Fruit fly (Drosophila melanogaster): ENCODE results near the gene Tsp.

Gene Tsp

dm6 chr2L:6693794-6694254 is 15.1 kb downstream of the Tsp start:
- TF ChIP-seq CG1603 (tag; optimal IDR thresholded peaks at IDR 0.05) = peak; percentile 5
- TF ChIP-seq cwo (GFP tag; optimal IDR thresholded peaks at IDR 0.05) = peak; percentile 12
- TF ChIP-seq scrt (GFP tag; optimal IDR thresholded peaks at IDR 0.05) = peak; percentile 20
- TF ChIP-seq CG9437 (GFP tag; optimal IDR thresholded peaks at IDR 0.05) = peak; percentile 59
- 0 out of 2 replicates have a peak, but pooled peaks have one; percentile 10 for TF ChIP-seq E2f1 (GFP tag; IDR thresholded peaks at IDR 0.05)
- TF ChIP-seq CG13424 (tag; optimal IDR thresholded peaks at IDR 0.05) = peak; percentile 75
- peak; percentile 72 for TF ChIP-seq CG8924 (tag; optimal IDR thresholded peaks at IDR 0.05)
- TF ChIP-seq Mes4 (GFP tag; optimal IDR thresholded peaks at IDR 0.05) = no peak
- TF ChIP-seq Hand (GFP tag; optimal IDR thresholded peaks at IDR 0.05) = peak; percentile 45
- TF ChIP-seq CG15601 (tag; optimal IDR thresholded peaks at IDR 0.05) = peak; percentile 29
- TF ChIP-seq chif (GFP tag; optimal IDR thresholded peaks at IDR 0.05) = peak in 1 of 2 experiments; percentile 44
- TF ChIP-seq unpg (GFP tag; optimal IDR thresholded peaks at IDR 0.05) = peak; percentile 36
- TF ChIP-seq CG6689 (GFP tag; IDR thresholded peaks at IDR 0.05) = peak; percentile 45
- TF ChIP-seq Blimp-1 (GFP tag; optimal IDR thresholded peaks at IDR 0.05) = peak; percentile 29
- no peak for TF ChIP-seq kni (GFP tag; optimal IDR thresholded peaks at IDR 0.05)
- no peak for TF ChIP-seq sc (optimal IDR thresholded peaks at IDR 0.05)
- TF ChIP-seq sc (GFP tag; optimal IDR thresholded peaks at IDR 0.05) = peak; percentile 37
- no peak for TF ChIP-seq CG8765 (GFP tag; IDR thresholded peaks at IDR 0.05)
- TF ChIP-seq p53 (GFP tag; optimal IDR thresholded peaks at IDR 0.05) = no peak
- TF ChIP-seq Deaf1 (tag; optimal IDR thresholded peaks at IDR 0.05) = peak; percentile 40
- peak; percentile 21 for TF ChIP-seq Hsf (GFP tag; optimal IDR thresholded peaks at IDR 0.05)
- no peak for TF ChIP-seq H15 (GFP tag; IDR thresholded peaks at IDR 0.05)
- 0 out of 2 replicates have a peak, but pooled peaks have one; percentile 12 for TF ChIP-seq vvl (GFP tag; IDR thresholded peaks at IDR 0.05)
- peak; percentile 60 for TF ChIP-seq Ets65A (GFP tag)
- no peak; the same call in 1 of the 2 replicates for TF ChIP-seq E2f2 (GFP tag; IDR thresholded peaks at IDR 0.05)
- no peak for TF ChIP-seq CG14050 (GFP tag; IDR thresholded peaks at IDR 0.05)
- TF ChIP-seq Camta (GFP tag; optimal IDR thresholded peaks at IDR 0.05) = no peak
- no peak for TF ChIP-seq prd (optimal IDR thresholded peaks at IDR 0.05)
- 0 out of 3 replicates have a peak, but pooled peaks have one; percentile 23 for TF ChIP-seq prd (GFP tag; IDR thresholded peaks at IDR 0.05)
- TF ChIP-seq CG10147 (GFP tag; optimal IDR thresholded peaks at IDR 0.05) = peak; percentile 34
- TF ChIP-seq dpn (GFP tag; optimal IDR thresholded peaks at IDR 0.05) = peak in 1 of 2 experiments; percentile 13
- TF ChIP-seq CG33213 (GFP tag; optimal IDR thresholded peaks at IDR 0.05) = no peak
- no peak for TF ChIP-seq pzg (GFP tag; optimal IDR thresholded peaks at IDR 0.05)
- TF ChIP-seq seq (GFP tag; IDR thresholded peaks at IDR 0.05) = no peak
- TF ChIP-seq CG11093 (GFP tag; IDR thresholded peaks at IDR 0.05) = no peak
- TF ChIP-seq sob (GFP tag; IDR thresholded peaks at IDR 0.05) = no peak
- TF ChIP-seq CG4424 (GFP tag; optimal IDR thresholded peaks at IDR 0.05) = peak; percentile 30
- peak; percentile 72 for TF ChIP-seq D19A (tag; optimal IDR thresholded peaks at IDR 0.05)
- peak; percentile 25 for TF ChIP-seq CG8290 (GFP tag; optimal IDR thresholded peaks at IDR 0.05)
- no peak for TF ChIP-seq CG8290 (tag; optimal IDR thresholded peaks at IDR 0.05)
- peak; percentile 53 for TF ChIP-seq Ssrp (tag; optimal IDR thresholded peaks at IDR 0.05)
- no peak for TF ChIP-seq ranshi (GFP tag; IDR thresholded peaks at IDR 0.05)
- TF ChIP-seq nerfin-1 (tag; optimal IDR thresholded peaks at IDR 0.05) = peak; percentile 54
- peak; percentile 11 for TF ChIP-seq caup (GFP tag; optimal IDR thresholded peaks at IDR 0.05; ENCODE audit: severe bottlenecking)
- no peak for TF ChIP-seq Doc3 (GFP tag; IDR thresholded peaks at IDR 0.05; ENCODE audit: partially characterized antibody)
- TF ChIP-seq CG43689 (GFP tag; IDR thresholded peaks at IDR 0.05) = no peak
- no peak for TF ChIP-seq pros (GFP tag; optimal IDR thresholded peaks at IDR 0.05)
- TF ChIP-seq CG6765 (GFP tag; optimal IDR thresholded peaks at IDR 0.05) = no peak
- TF ChIP-seq CG13296 (GFP tag; optimal IDR thresholded peaks at IDR 0.05) = peak; percentile 28
- TF ChIP-seq Drgx (GFP tag; IDR thresholded peaks at IDR 0.05) = 0 out of 2 replicates have a peak, but pooled peaks have one; percentile 9
- TF ChIP-seq CG1832 (GFP tag; optimal IDR thresholded peaks at IDR 0.05) = no peak
